Fruit fly (Drosophila melanogaster): ENCODE data around the gene CG17855.

CG17855 gene

DNA sequence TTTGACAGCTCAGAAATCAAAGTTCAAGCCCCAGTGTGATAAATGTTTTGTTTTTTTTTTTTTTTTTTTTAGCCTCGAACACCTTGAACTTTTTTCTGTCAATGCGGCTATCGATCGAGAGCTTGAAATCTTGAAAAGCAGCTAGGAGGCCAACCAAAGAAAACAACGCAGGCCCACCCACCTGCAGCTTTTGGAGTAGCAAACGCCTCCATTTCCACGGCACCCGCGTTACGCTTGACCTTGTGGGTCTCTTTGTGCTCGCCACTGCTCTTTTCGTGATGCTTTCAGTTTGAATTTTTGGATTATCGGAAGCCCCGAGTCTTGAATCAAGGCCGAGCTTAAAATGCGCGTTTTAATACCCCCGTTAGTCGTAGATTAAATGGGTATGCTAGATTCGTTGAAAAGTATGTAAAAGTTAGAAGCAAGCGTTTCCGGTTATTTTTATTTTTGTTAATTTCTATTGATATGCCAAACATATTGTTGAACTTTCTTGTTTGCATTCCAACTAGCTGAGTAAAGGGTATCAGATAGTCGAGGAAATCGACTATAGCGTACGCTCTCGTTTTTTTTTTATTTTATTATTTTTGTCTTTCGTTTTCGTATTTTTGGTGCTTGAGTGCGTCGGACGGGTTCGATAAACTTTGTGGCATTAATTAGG lies 37.4 kb upstream of the CG17855 start:
- TF ChIP-seq psq (optimal IDR thresholded peaks at IDR 0.05) (no peak), Dll (optimal IDR thresholded peaks at IDR 0.05) (no peak), usp (GFP tag; optimal IDR thresholded peaks at IDR 0.05) (no peak), EcR (GFP tag; optimal IDR thresholded peaks at IDR 0.05) (no peak), CG8478 (optimal IDR thresholded peaks at IDR 0.05) (no peak), pan (optimal IDR thresholded peaks at IDR 0.05) (peak; percentile 33)

dm6 chr2L:9505372-9506103 lies 34.8 kb upstream of the CG17855 start:
- TF ChIP-seq CG8478 (optimal IDR thresholded peaks at IDR 0.05) (no peak), Dll (optimal IDR thresholded peaks at IDR 0.05) (no peak)

DNA sequence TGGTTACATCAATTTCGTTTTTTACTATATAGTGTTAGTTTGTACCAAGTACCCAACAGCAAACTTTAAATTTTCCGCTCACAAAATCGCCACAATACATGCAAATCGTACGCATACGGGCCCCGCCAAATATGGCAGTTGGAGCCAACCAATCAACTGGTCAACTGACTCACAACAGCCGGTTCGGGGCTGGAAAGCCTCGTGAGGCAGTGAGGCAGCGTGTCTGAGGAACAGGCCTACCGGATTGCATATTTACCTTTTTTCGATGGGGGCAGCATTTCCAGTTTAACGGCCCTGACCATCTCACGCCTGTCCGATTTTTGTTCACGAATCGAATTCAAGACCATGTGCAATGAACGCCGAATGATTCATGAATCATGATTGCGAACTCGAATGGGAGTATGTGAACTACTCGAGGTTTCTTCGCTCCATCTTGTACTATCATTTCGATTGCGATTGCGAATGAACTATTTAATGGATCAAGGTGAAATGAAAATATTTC lies 33.7 kb upstream of the CG17855 start:
- no peak for TF ChIP-seq Dll (optimal IDR thresholded peaks at IDR 0.05)
- TF ChIP-seq usp (GFP tag; optimal IDR thresholded peaks at IDR 0.05) = no peak
- no peak for TF ChIP-seq psq (optimal IDR thresholded peaks at IDR 0.05)
- TF ChIP-seq pan (optimal IDR thresholded peaks at IDR 0.05) = no peak
- no peak for TF ChIP-seq CG8478 (optimal IDR thresholded peaks at IDR 0.05)
- TF ChIP-seq EcR (GFP tag; optimal IDR thresholded peaks at IDR 0.05) = no peak

DNA sequence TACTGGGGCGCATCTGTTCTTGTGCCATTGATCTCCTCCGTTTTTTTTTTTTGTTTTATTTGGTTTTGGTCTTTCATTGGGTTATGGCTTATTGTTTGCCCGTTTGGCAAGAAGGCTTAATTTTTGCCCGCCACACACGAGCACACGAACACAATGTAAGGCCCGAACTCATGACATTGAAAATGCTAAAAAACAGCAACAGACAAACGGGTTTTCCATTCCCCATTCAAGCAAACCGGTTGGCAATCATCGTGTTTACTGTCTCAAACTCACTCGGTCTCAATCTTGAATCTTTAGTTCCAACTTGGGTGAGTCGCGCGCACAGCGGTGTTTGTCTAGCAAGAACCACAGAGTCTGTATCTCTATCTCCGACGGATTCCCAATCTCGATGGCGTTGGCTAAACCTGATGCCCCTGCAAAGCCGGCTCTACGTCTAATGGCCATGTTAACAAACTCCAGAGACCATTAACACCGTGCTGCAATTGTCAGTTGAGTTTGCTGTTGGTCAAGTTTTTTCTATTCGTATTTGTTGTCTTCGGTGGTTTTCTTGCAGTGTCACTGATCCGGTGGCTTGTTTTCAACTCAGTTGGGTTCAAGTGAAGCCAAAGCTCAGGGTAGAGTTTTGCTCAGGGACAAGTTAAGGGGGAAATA lies 31.7 kb upstream of the CG17855 start:
- no peak for TF ChIP-seq Dll (optimal IDR thresholded peaks at IDR 0.05)
- TF ChIP-seq EcR (GFP tag; optimal IDR thresholded peaks at IDR 0.05) = peak in 1 of 2 experiments; percentile 87

- TF ChIP-seq EcR (GFP tag; optimal IDR thresholded peaks at IDR 0.05) (no peak), psq (optimal IDR thresholded peaks at IDR 0.05) (no peak), Dll (optimal IDR thresholded peaks at IDR 0.05) (no peak), usp (GFP tag; optimal IDR thresholded peaks at IDR 0.05) (no peak)
Observed at dm6 chr2L:9509653-9510052, 30.7 kb upstream of the CG17855 start.

DNA sequence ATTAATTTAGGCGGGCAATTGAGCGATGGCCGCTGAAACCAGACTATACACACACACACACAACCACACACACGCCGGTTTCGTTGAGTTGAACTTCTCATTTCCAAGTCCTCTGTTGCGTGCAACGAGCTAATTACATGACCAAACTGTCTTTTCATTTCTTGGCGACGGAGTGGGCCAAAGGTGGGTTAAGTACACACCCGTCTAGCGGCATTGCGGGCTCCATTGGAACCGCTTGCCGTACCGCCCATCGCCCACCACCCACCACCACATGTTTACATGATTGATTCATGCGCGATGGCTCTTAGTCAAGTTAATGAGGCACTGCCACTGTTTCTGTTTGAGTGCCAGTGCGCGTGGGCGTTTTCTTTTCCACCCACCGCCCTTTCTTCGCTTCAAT lies 29.9 kb upstream of the CG17855 start:
- TF ChIP-seq EcR (GFP tag; optimal IDR thresholded peaks at IDR 0.05) (no peak), pan (optimal IDR thresholded peaks at IDR 0.05) (no peak), CG8478 (optimal IDR thresholded peaks at IDR 0.05) (no peak), usp (GFP tag; optimal IDR thresholded peaks at IDR 0.05) (no peak), psq (optimal IDR thresholded peaks at IDR 0.05) (no peak), Dll (optimal IDR thresholded peaks at IDR 0.05) (no peak)

dm6 chr2L:9512401-9513198 lies 27.7 kb upstream of the CG17855 start:
- TF ChIP-seq psq (optimal IDR thresholded peaks at IDR 0.05) (no peak), pan (optimal IDR thresholded peaks at IDR 0.05) (no peak), usp (GFP tag; optimal IDR thresholded peaks at IDR 0.05) (no peak), CG8478 (optimal IDR thresholded peaks at IDR 0.05) (no peak), EcR (GFP tag; optimal IDR thresholded peaks at IDR 0.05) (no peak), Dll (optimal IDR thresholded peaks at IDR 0.05) (no peak)

DNA sequence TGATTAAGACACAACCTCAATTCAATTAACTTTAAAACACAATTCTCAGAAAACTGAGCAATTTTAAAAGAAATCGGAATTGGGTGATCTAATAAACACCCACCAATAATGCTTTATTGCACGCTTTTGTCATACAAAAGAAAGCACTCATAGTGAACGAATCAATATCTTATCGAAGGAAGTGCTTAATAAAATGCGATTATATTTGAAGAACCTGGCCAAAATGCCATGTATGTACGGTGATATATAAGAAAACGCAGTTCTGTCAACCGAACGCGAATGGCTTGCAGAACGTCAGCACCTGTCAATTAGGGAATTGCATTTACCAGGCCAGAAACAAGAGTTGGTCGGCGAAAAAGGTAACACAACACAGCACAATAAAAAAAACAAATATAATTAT lies 26.6 kb upstream of the CG17855 start:
- TF ChIP-seq CG8478 (optimal IDR thresholded peaks at IDR 0.05) (no peak), EcR (GFP tag; optimal IDR thresholded peaks at IDR 0.05) (no peak), usp (GFP tag; optimal IDR thresholded peaks at IDR 0.05) (no peak), psq (optimal IDR thresholded peaks at IDR 0.05) (no peak), Dll (optimal IDR thresholded peaks at IDR 0.05) (no peak)

dm6 chr2L:9520886-9521868 lies 19.1 kb upstream of the CG17855 start, which contains the start of gene Oatp30B:
Gene Oatp30B (plus strand): TSS chr2L:9521210.
- TF ChIP-seq Dll (optimal IDR thresholded peaks at IDR 0.05) (no peak), psq (optimal IDR thresholded peaks at IDR 0.05) (no peak), usp (GFP tag; optimal IDR thresholded peaks at IDR 0.05) (no peak), EcR (GFP tag; optimal IDR thresholded peaks at IDR 0.05) (peak; percentile 65 to 89), pan (optimal IDR thresholded peaks at IDR 0.05) (no peak), CG8478 (optimal IDR thresholded peaks at IDR 0.05) (no peak)

dm6 chr2L:9522766-9523174 lies 17.6 kb upstream of the CG17855 start:
- TF ChIP-seq psq (optimal IDR thresholded peaks at IDR 0.05) (no peak), usp (GFP tag; optimal IDR thresholded peaks at IDR 0.05) (no peak), EcR (GFP tag; optimal IDR thresholded peaks at IDR 0.05) (no peak), pan (optimal IDR thresholded peaks at IDR 0.05) (no peak), Dll (optimal IDR thresholded peaks at IDR 0.05) (no peak), CG8478 (optimal IDR thresholded peaks at IDR 0.05) (no peak)

dm6 chr2L:9524915-9525314 lies 15.4 kb upstream of the CG17855 start:
- TF ChIP-seq psq (optimal IDR thresholded peaks at IDR 0.05) = no peak
- TF ChIP-seq EcR (GFP tag; optimal IDR thresholded peaks at IDR 0.05) = no peak
- TF ChIP-seq pan (optimal IDR thresholded peaks at IDR 0.05) = no peak
- TF ChIP-seq Dll (optimal IDR thresholded peaks at IDR 0.05) = no peak
- TF ChIP-seq CG8478 (optimal IDR thresholded peaks at IDR 0.05) = no peak
- TF ChIP-seq usp (GFP tag; optimal IDR thresholded peaks at IDR 0.05) = no peak
